Worm (Caenorhabditis elegans) whole organism, L4/young adult: ENCODE data around the gene srx-65.

Experiments used
- W03F9.2 ChIP-seq: fragments of 150-350 bp; optimal IDR thresholded peaks from 2 replicates; lab custom pipeline; 2014; ENCODE audit warnings: missing biosample characterization, missing genetic modification characterization
- dao-5 ChIP-seq: sonication (generic microtip); optimal IDR thresholded peaks from 2 replicates; lab custom pipeline; 2016; ENCODE audit warnings: missing genotype, missing genetic modification characterization, moderate library complexity, missing compliant biosample characterization
- him-1 ChIP-seq: sonication (generic microtip); optimal IDR thresholded peaks from 2 replicates; lab custom pipeline; 2016; ENCODE audit warnings: missing genotype, missing genetic modification reagents, missing genetic modification characterization, missing compliant biosample characterization

The srx-65 gene

DNA sequence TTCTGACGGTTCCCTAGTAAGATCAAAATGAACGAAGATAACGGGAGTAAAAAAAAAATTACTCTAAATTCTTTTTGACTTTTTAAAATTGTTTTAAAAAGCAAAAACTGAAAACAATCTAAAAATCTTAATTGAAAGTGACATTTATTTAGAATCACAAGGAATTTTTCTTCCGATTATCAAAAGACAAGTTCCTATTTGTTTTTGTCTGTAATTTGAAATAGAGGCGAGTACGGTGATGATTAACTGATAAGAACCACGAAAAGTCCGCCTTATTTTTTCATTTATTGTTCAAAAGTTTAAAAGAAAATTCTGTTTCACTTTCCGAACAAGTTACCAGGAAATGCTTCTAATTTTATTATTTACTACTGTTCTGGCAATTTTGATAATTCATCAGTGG is 28.0 kb downstream of the srx-65 start, which contains the start of gene dach-1:
TSS of gene dach-1 (plus strand) at position 301 of the 400 bp plus-strand sequence.
- TF ChIP-seq dao-5 (tag; lab: Kevin White, UChicago) (no peak), W03F9.2 (tag; lab: Kevin White, UChicago) (no peak), him-1 (no peak)

DNA sequence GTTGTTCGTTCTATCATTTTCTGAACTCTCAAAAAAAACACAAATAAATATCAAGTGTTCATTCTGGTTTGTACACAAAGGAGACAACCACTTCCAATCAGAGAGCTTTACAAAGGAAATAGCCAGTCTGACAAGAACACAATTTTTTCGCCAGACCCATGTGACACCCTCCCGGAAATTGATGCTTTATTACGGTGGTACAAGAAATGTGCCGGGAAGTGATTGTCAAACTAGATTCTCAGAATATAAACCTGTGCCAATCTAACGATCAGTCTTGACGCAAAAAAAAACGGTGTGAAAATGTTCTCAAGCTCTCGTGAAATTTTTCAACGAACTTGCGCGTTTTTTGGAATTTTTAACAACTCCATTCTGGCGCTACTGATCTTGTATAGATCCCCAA is 32.0 kb downstream of the srx-65 start, which contains the start of gene str-247:
TSS of gene str-247 (plus strand) at position 301 of the 400 bp plus-strand sequence.
- TF ChIP-seq him-1 (no peak), W03F9.2 (tag; lab: Kevin White, UChicago) (no peak), dao-5 (tag; lab: Kevin White, UChicago) (no peak)

ce11 chrV:3957608-3958007 is 35.9 kb downstream of the srx-65 start, which contains the start of gene cyp-34A5:
cyp-34A5 (minus strand) TSS chrV:3957708.
- TF ChIP-seq dao-5 (tag; lab: Kevin White, UChicago) (no peak), him-1 (no peak), W03F9.2 (tag; lab: Kevin White, UChicago) (no peak)

DNA sequence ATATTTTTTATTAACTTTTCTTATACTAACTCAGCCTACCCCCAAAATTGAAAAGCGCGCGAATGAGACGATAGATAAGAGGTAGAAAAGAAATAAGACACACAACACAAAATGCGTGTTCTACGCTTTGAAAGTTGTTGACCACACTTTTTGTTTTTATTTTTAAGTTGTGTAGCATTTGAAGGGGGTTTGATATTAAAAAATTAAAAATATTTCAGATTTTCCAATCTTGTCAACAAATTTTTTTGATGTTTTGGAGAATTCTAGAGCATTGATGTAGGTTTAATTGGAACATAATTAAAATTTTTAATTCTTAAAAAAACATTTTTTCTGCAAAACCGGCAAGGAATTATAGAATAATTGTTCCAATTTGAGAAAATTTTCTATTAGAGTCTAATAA is 39.5 kb downstream of the srx-65 start, which contains the start of gene cyp-34A6:
TSS of gene cyp-34A6 (minus strand) at position 101 of the 400 bp plus-strand sequence.
- no peak for TF ChIP-seq dao-5 (tag; lab: Kevin White, UChicago)
- TF ChIP-seq W03F9.2 (tag; lab: Kevin White, UChicago) = no peak
- TF ChIP-seq him-1 = no peak

- no peak for TF ChIP-seq W03F9.2 (tag; lab: Kevin White, UChicago)
- TF ChIP-seq dao-5 (tag; lab: Kevin White, UChicago) = no peak
- no peak for TF ChIP-seq him-1
Observed at ce11 chrV:3963715-3964114, 42.0 kb downstream of the srx-65 start, which contains the start of gene cyp-34A7. cyp-34A7 (minus strand) TSS chrV:3963815.

DNA sequence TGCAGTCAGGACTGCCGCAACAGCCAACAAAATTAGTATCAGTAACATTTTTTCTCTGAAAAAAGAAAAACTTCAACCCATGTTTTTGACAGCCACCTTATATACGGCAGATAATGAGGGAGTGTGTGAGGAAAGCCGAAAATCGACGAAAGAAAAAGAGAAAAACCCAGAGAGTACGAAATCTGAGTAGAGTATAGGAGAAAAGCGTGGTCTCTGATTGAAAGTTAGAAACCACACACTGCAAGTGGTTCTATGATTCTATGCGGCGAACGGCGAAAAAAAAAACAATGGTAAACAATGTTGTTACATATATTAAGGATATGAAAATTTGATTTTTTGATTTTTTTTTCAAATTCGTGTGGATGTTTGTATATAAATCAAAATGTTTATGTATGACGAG is 46.0 kb downstream of the srx-65 start, which contains the start of gene cyp-34A8:
TSS of gene cyp-34A8 (minus strand) at position 62 of the 400 bp plus-strand sequence.
- TF ChIP-seq him-1 (no peak), W03F9.2 (tag; lab: Kevin White, UChicago) (no peak), dao-5 (tag; lab: Kevin White, UChicago) (no peak)

DNA sequence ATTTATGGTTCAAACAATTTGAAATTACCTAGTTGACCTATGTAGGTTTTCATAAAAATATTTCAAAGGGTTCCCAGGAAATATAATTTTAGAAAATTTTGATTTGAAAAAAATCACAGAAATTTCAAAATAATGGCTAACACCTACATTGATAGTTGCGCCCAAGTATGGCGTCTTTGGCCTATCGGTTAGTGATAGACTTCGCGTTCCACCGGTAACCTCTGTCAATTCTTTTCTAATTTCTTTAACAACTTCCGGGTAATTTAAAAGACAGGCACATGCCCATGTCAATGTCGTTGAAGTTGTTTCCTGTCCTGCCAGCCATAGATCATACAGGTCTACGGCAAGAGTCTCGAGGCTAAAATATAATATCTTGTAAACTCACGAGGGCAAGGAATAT is 47.2 kb downstream of the srx-65 start:
- no peak for TF ChIP-seq him-1
- TF ChIP-seq W03F9.2 (tag; lab: Kevin White, UChicago) = no peak
- no peak for TF ChIP-seq dao-5 (tag; lab: Kevin White, UChicago)

ce11 chrV:3969664-3970063 is 47.9 kb downstream of the srx-65 start:
- no peak for TF ChIP-seq W03F9.2 (tag; lab: Kevin White, UChicago)
- TF ChIP-seq dao-5 (tag; lab: Kevin White, UChicago) = no peak
- no peak for TF ChIP-seq him-1

- TF ChIP-seq him-1 = no peak
- TF ChIP-seq dao-5 (tag; lab: Kevin White, UChicago) = no peak
Observed at ce11 chrV:3970410-3970809, 48.7 kb downstream of the srx-65 start, which contains the start of gene cyp-34A9. cyp-34A9 (minus strand) TSS chrV:3970540.
